Fruit fly (Drosophila melanogaster): ENCODE results near the gene mRpL22.
A peak's percentile ranks its signal among the peaks of the same experiment; 100 is the strongest.

mRpL22 gene

DNA sequence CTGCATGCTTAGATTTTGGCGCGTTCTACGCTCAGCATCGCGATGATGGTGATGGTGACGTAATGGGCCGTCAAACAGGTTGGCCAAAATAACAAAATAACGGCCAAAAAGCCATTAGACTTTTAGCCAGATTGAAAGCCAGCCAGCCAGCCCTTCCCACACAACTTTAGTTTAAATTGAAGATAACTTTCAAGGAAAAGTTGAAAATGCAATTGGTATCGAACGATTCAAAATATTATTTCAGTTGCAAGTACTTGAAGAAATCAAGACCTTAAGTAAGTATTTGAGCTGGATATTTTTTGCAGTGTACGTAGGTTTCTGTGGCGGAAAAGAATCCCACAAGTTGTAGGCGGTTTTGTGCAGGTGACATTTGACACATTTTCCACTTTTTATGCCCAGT is 2.7 kb upstream of the mRpL22 start (continued):
- TF ChIP-seq CG9215 (GFP tag; IDR thresholded peaks at IDR 0.05) (peak; percentile 21; the same call in 1 of the 2 replicates), al (GFP tag; IDR thresholded peaks at IDR 0.05) (peak; percentile 30; the same call in 1 of the 2 replicates), CG12942 (GFP tag; optimal IDR thresholded peaks at IDR 0.05) (no peak), CG12769 (tag; optimal IDR thresholded peaks at IDR 0.05) (peak; percentile 70), CG4404 (GFP tag; IDR thresholded peaks at IDR 0.05) (0 out of 2 replicates have a peak, but pooled peaks have one; percentile 11), fd96Cb (tag; optimal IDR thresholded peaks at IDR 0.05) (no peak), CG3838 (GFP tag; optimal IDR thresholded peaks at IDR 0.05) (no peak), YL-1 (GFP tag; optimal IDR thresholded peaks at IDR 0.05) (no peak), Atf-2 (GFP tag; optimal IDR thresholded peaks at IDR 0.05) (peak; percentile 8), chm (GFP tag; IDR thresholded peaks at IDR 0.05) (0 out of 2 replicates have a peak, but pooled peaks have one; percentile 9), Sox102F (GFP tag; optimal IDR thresholded peaks at IDR 0.05) (peak; percentile 10), CG11695 (GFP tag; IDR thresholded peaks at IDR 0.05) (0 out of 3 replicates have a peak, but pooled peaks have one; percentile 10), CG13894 (tag; optimal IDR thresholded peaks at IDR 0.05) (peak; percentile 15), fru (optimal IDR thresholded peaks at IDR 0.05) (no peak), jumu (GFP tag; optimal IDR thresholded peaks at IDR 0.05) (no peak), Dip3 (GFP tag; optimal IDR thresholded peaks at IDR 0.05) (peak; percentile 41), CG2678 (tag; optimal IDR thresholded peaks at IDR 0.05) (peak; percentile 54), otp (GFP tag; IDR thresholded peaks at IDR 0.05) (0 out of 3 replicates have a peak, but pooled peaks have one; percentile 33), CG17359 (tag; optimal IDR thresholded peaks at IDR 0.05) (peak; percentile 3), Rfx (GFP tag; IDR thresholded peaks at IDR 0.05) (peak; percentile 67), CG11504 (tag; optimal IDR thresholded peaks at IDR 0.05) (peak; percentile 37), CG3281 (GFP tag; optimal IDR thresholded peaks at IDR 0.05) (peak; percentile 53), slbo (GFP tag; IDR thresholded peaks at IDR 0.05) (peak; percentile 30; the same call in 1 of the 2 replicates), ssp (GFP tag; IDR thresholded peaks at IDR 0.05) (no peak), maf-S (GFP tag; optimal IDR thresholded peaks at IDR 0.05) (peak; percentile 36), chif (GFP tag; optimal IDR thresholded peaks at IDR 0.05) (peak in 1 of 2 experiments; percentile 22), ttk (GFP tag; IDR thresholded peaks at IDR 0.05) (no peak), Drgx (GFP tag; IDR thresholded peaks at IDR 0.05) (0 out of 2 replicates have a peak, but pooled peaks have one; percentile 25), Eip74EF (GFP tag; optimal IDR thresholded peaks at IDR 0.05) (peak in 1 of 2 experiments; percentile 14), CG7839 (tag; optimal IDR thresholded peaks at IDR 0.05) (peak; percentile 37), HHEX (GFP tag; optimal IDR thresholded peaks at IDR 0.05) (peak; percentile 29), Side (GFP tag; optimal IDR thresholded peaks at IDR 0.05) (peak; percentile 24), run (tag; optimal IDR thresholded peaks at IDR 0.05) (no peak), CG1603 (tag; optimal IDR thresholded peaks at IDR 0.05) (peak; percentile 16), E2f2 (GFP tag; IDR thresholded peaks at IDR 0.05) (no peak), pros (GFP tag; optimal IDR thresholded peaks at IDR 0.05) (no peak), lab (GFP tag; optimal IDR thresholded peaks at IDR 0.05) (peak; percentile 58), CG17829 (tag; optimal IDR thresholded peaks at IDR 0.05) (no peak), Dp (GFP tag; optimal IDR thresholded peaks at IDR 0.05) (no peak), CG8290 (GFP tag; optimal IDR thresholded peaks at IDR 0.05) (no peak), CG8290 (tag; optimal IDR thresholded peaks at IDR 0.05) (peak in 1 of 2 experiments; percentile 69), CG3163 (GFP tag; optimal IDR thresholded peaks at IDR 0.05) (no peak), pb (GFP tag; optimal IDR thresholded peaks at IDR 0.05) (peak; percentile 29), CG6654 (GFP tag; optimal IDR thresholded peaks at IDR 0.05) (no peak), CG11093 (GFP tag; IDR thresholded peaks at IDR 0.05) (no peak), dan (GFP tag; IDR thresholded peaks at IDR 0.05) (no peak), bab2 (GFP tag; optimal IDR thresholded peaks at IDR 0.05) (peak; percentile 27), CG16779 (GFP tag; IDR thresholded peaks at IDR 0.05) (no peak), CG9727 (GFP tag; optimal IDR thresholded peaks at IDR 0.05) (no peak), CG10147 (GFP tag; optimal IDR thresholded peaks at IDR 0.05) (peak; percentile 2), CG10209 (GFP tag; optimal IDR thresholded peaks at IDR 0.05) (peak; percentile 15)

Measured in whole organism, embryonic.